Worm (Caenorhabditis elegans) whole organism, early embryonic: Measurements from ENCODE around the gene fig-1.

Experiments
- B0310.2 ChIP-seq: sonication (generic microtip); optimal IDR thresholded peaks from 2 replicates; lab custom pipeline; 2016; ENCODE audit warnings: mild to moderate bottlenecking, missing genetic modification characterization, missing compliant biosample characterization
- F13C5.2 ChIP-seq: sonication (generic microtip); optimal IDR thresholded peaks from 2 replicates; lab custom pipeline; 2017; ENCODE audit warnings: mild to moderate bottlenecking, missing genetic modification characterization, inconsistent platforms, missing compliant biosample characterization
- aly-1 ChIP-seq: sonication (generic microtip); optimal IDR thresholded peaks from 2 replicates; lab custom pipeline; 2016; ENCODE audit warnings: missing genetic modification characterization, missing compliant biosample characterization
- ama-1 ChIP-seq: fragments of 150-350 bp; optimal IDR thresholded peaks from 2 replicates; lab custom pipeline; 2014
- ceh-13 ChIP-seq: fragments of 200-800 bp; sonication (Bioruptor generic); optimal IDR thresholded peaks from 2 replicates; lab custom pipeline; 2018; ENCODE audit warnings: mild to moderate bottlenecking, missing genetic modification characterization, missing compliant biosample characterization
- ceh-36 ChIP-seq: sonication (generic microtip); optimal IDR thresholded peaks from 2 replicates; lab custom pipeline; 2016; ENCODE audit warnings: missing genetic modification characterization, inconsistent platforms, missing compliant biosample characterization
- ets-7 ChIP-seq: sonication (generic microtip); optimal IDR thresholded peaks from 2 replicates; lab custom pipeline; 2016; ENCODE audit warnings: missing genotype, missing genetic modification characterization, missing compliant biosample characterization
- flt-1 ChIP-seq: fragments of 200-800 bp; sonication (Bioruptor generic); IDR thresholded peaks from 2 replicates; pipeline ENCODE4 v1.3.6; 2022; ENCODE audit warnings: missing genetic modification characterization, missing compliant biosample characterization
- hmbx-1 ChIP-seq: sonication (generic microtip); optimal IDR thresholded peaks from 2 replicates; lab custom pipeline; 2016; ENCODE audit warnings: mild to moderate bottlenecking, missing genetic modification characterization, missing compliant biosample characterization
- hmg-4 ChIP-seq: fragments of 200-800 bp; sonication (Bioruptor generic); optimal IDR thresholded peaks from 2 replicates; lab custom pipeline; 2018; ENCODE audit warnings: mild to moderate bottlenecking, missing genetic modification characterization, missing compliant biosample characterization
- hnd-1 ChIP-seq: sonication (generic microtip); optimal IDR thresholded peaks from 2 replicates; lab custom pipeline; 2016; ENCODE audit warnings: missing genetic modification characterization, missing compliant biosample characterization
- pes-1 ChIP-seq: fragments of 200-800 bp; sonication (Bioruptor generic); IDR thresholded peaks from 2 replicates; pipeline ENCODE4 v1.3.6; 2022; ENCODE audit warnings: missing genetic modification reagents, missing genetic modification characterization, missing compliant biosample characterization
- scrt-1 ChIP-seq: fragments of 200-800 bp; sonication (Bioruptor generic); IDR thresholded peaks from 2 replicates; pipeline ENCODE4 v1.3.6; 2022; ENCODE audit warnings: missing genetic modification characterization, missing compliant biosample characterization
- sea-1 ChIP-seq: fragments of 200-800 bp; sonication (Bioruptor generic); conservative IDR thresholded peaks from 2 replicates; pipeline ENCODE4 v1.3.6; 2022; ENCODE audit warnings: missing genetic modification characterization, missing compliant biosample characterization
- tbx-11 ChIP-seq: fragments of 200-800 bp; sonication (Bioruptor generic); IDR thresholded peaks from 2 replicates; pipeline ENCODE4 v1.3.6; 2022; ENCODE audit warnings: missing genetic modification characterization, missing compliant biosample characterization
- tbx-37 ChIP-seq: fragments of 200-800 bp; sonication (Bioruptor generic); conservative IDR thresholded peaks from 2 replicates; pipeline ENCODE4 v1.3.6; 2022; ENCODE audit warnings: missing genetic modification reagents, missing genetic modification characterization, missing compliant biosample characterization
- tra-4 ChIP-seq: sonication (generic microtip); optimal IDR thresholded peaks from 2 replicates; lab custom pipeline; 2017; ENCODE audit warnings: missing genetic modification characterization, missing compliant biosample characterization

The fig-1 gene

DNA sequence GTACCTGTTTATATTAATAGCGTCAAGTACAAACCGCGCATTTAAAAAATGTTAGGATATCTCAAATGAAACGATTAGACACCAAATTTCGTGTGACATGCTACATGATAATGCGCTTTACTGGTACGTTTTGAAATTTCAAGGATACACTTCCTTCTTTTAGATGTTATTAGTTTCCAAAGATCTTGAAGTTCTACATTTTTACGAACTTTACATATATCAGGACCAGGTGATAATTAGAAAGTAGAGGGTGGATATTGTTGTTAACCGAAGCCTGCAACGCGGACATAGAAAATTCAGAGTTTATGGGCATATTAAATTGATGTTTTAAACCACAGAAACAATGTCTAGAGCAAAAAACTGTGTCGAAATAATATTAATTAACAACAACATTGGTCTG lies 32.2 kb upstream of the fig-1 start:
- TF ChIP-seq tbx-37 (GFP tag; lab: Robert Waterston, UW) (no peak), ceh-36 (tag; lab: Kevin White, UChicago) (no peak), tbx-11 (GFP tag; lab: Robert Waterston, UW) (no peak)

DNA sequence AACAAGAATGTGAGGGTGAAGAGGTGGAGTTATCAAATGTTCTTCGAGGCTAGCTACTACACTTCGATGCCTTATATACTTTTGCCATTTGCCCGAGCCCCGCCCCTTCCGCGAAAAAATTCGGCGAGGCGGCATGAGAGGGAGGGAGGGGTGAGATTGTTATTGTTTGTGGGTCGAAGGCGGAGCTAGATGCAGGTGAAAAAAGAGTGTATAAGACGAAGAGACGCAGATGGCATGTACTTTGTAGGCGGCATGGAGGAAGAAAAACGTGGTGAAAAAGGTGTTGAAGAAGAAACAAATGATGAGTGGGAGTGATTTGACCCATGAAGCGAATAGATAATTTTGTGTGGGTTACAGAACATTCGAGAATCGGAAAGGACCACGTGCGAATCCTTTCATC lies 31.4 kb upstream of the fig-1 start, which contains the start of gene C13G3.1:
TSS of gene C13G3.1 (minus strand) at position 47 of the 400 bp plus-strand sequence.
- TF ChIP-seq tbx-37 (GFP tag; lab: Robert Waterston, UW) (no peak), ceh-13 (GFP tag; lab: Kevin White, UChicago) (no peak), F13C5.2 (tag; lab: Kevin White, UChicago) (no peak), B0310.2 (tag; lab: Kevin White, UChicago) (no peak), aly-1 (tag; lab: Kevin White, UChicago) (no peak), tbx-11 (GFP tag; lab: Robert Waterston, UW) (no peak), hmg-4 (GFP tag; lab: Kevin White, UChicago) (no peak), tra-4 (tag; lab: Kevin White, UChicago) (no peak), scrt-1 (GFP tag; lab: Robert Waterston, UW) (no peak), flt-1 (GFP tag; lab: Robert Waterston, UW) (no peak), ceh-36 (tag; lab: Kevin White, UChicago) (no peak)

DNA sequence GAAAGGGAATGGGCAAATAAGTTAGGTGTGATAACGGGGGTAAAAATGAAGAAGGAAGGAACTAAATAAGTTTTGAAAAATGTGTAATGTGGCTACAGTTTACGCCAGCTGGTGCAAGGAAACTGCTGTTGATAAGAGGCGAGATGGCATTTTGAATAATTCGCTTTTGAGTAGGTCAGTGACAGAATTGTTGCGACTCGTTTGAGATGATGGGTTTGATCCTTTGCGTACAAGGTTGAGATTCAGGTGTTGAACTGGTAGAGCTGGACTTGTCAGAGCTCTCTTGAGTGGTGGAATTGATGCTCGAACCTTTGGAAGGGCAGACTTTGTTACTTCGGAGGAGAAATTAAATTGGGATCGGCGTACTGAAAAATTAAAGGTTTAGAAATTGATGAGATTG lies 30.8 kb upstream of the fig-1 start:
- TF ChIP-seq F13C5.2 (tag; lab: Kevin White, UChicago), result no peak
- TF ChIP-seq ceh-13 (GFP tag; lab: Kevin White, UChicago), result no peak
- no peak for TF ChIP-seq pes-1 (GFP tag; lab: Robert Waterston, UW)
- TF ChIP-seq B0310.2 (tag; lab: Kevin White, UChicago), result no peak
- TF ChIP-seq flt-1 (GFP tag; lab: Robert Waterston, UW), result no peak

DNA sequence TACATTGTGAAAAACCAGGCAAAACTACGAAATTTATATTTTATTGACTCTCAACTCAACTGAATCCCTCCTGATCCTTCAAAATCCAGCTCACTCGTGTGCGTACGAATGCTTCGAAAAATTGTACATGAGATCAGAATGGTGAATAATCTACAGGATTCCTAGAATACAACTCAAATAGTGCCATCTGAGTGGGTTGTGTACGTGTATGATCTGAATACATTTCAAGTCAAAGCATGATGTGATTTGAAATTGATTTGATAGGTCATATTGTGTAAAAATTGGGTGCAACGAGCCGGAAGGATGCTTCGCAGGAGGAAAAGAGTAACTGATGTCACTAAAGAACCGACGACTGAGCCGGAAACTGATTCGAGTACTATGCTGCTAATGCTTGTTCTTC lies 29.8 kb upstream of the fig-1 start:
- TF ChIP-seq hmg-4 (GFP tag; lab: Kevin White, UChicago) (no peak), F13C5.2 (tag; lab: Kevin White, UChicago) (no peak), tbx-11 (GFP tag; lab: Robert Waterston, UW) (no peak), hmbx-1 (tag; lab: Kevin White, UChicago) (no peak), tbx-37 (GFP tag; lab: Robert Waterston, UW) (no peak), flt-1 (GFP tag; lab: Robert Waterston, UW) (no peak), scrt-1 (GFP tag; lab: Robert Waterston, UW) (no peak), sea-1 (GFP tag; lab: Robert Waterston, UW) (no peak), ceh-36 (tag; lab: Kevin White, UChicago) (no peak), pes-1 (GFP tag; lab: Robert Waterston, UW) (no peak)

DNA sequence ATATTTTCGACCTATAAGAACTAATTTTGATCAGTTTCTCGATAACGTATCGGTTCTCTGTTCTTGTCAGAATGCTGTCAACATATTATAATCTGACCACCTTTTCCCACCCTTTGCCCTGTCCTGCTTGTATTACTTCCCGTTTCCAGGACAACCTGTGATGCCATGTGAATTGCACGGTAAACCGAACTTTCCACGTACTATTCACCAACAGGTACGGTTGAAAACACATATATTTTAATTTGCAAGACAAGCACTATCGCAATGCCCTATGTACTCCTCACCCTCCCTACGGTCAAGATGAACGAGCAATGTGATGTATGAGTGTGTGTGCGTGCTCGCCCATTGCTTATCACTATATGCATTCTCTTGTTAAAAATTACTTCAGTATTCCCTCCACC lies 28.1 kb upstream of the fig-1 start:
- no peak for TF ChIP-seq F13C5.2 (tag; lab: Kevin White, UChicago)
- no peak for TF ChIP-seq ceh-36 (tag; lab: Kevin White, UChicago)
- no peak for TF ChIP-seq hnd-1 (tag; lab: Kevin White, UChicago)
- TF ChIP-seq ets-7 (tag; lab: Kevin White, UChicago), result no peak
- no peak for TF ChIP-seq hmbx-1 (tag; lab: Kevin White, UChicago)
- no peak for TF ChIP-seq ama-1
- TF ChIP-seq aly-1 (tag; lab: Kevin White, UChicago), result no peak
- TF ChIP-seq sea-1 (GFP tag; lab: Robert Waterston, UW), result no peak
- TF ChIP-seq hmg-4 (GFP tag; lab: Kevin White, UChicago), result no peak
- no peak for TF ChIP-seq scrt-1 (GFP tag; lab: Robert Waterston, UW)
- no peak for TF ChIP-seq B0310.2 (tag; lab: Kevin White, UChicago)
- TF ChIP-seq pes-1 (GFP tag; lab: Robert Waterston, UW), result no peak
- no peak for TF ChIP-seq tbx-37 (GFP tag; lab: Robert Waterston, UW)
- no peak for TF ChIP-seq tra-4 (tag; lab: Kevin White, UChicago)

DNA sequence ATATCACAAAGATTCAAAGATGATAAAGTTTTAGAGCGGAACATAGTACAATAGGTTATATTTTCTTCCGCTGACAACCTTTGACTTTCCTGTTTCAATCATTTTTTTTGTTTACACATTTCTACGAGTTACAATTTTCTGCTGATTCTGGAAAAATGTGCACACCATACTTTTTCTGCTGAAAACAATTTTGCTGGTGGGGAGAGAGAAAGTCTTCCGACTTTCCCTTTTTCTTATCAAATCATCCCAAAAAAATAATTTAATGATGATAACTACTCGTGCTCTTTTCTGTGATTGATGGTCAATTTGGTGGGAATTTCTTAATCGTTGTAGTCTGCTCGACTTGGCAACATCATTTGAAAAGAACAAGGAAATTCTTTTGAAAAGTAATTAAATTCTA lies 26.6 kb upstream of the fig-1 start:
- TF ChIP-seq ceh-13 (GFP tag; lab: Kevin White, UChicago) (no peak), scrt-1 (GFP tag; lab: Robert Waterston, UW) (no peak), aly-1 (tag; lab: Kevin White, UChicago) (no peak), hmbx-1 (tag; lab: Kevin White, UChicago) (no peak), ets-7 (tag; lab: Kevin White, UChicago) (no peak), flt-1 (GFP tag; lab: Robert Waterston, UW) (no peak), ama-1 (no peak), tra-4 (tag; lab: Kevin White, UChicago) (no peak), hmg-4 (GFP tag; lab: Kevin White, UChicago) (no peak)

DNA sequence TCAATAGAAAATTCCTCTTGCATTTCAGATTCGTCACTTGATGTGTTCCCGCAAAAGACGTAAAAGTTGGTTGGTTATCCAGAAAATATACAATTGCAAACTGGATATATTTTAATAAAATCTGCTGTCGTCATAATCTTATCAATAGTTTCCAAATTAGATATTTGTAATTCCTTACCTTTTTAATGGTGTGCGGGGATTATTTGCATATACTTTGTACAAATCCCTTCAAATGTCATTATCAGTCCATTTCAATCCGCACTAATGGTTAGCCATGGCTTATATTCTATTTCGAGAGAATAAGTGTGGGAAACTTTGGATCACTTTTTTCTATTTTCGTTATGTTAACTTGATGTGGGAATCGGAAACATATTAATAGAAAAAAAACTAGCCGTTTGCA lies 23.1 kb upstream of the fig-1 start:
- TF ChIP-seq hmg-4 (GFP tag; lab: Kevin White, UChicago), result no peak
- TF ChIP-seq aly-1 (tag; lab: Kevin White, UChicago), result no peak
- TF ChIP-seq F13C5.2 (tag; lab: Kevin White, UChicago), result no peak

DNA sequence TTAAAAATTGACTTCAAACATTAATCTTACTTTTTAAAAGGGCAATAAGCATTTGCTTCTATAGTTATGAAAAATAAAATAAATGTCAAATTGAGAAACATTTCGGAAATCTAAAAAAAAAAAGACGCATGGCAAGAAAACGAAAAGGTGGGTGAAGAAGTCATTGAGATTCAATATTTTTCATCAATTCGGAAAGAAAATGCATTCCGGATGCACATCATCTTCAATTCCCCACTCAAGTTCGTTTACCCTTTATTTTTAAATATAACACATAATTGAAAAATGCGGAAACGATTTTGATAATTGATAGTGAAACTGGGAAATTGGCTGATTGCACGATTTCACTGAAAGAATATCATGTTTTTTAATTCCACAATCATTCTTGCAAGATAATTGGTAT lies 21.4 kb upstream of the fig-1 start, which contains the start of gene F53B7.4:
TSS of gene F53B7.4 (minus strand) at position 101 of the 400 bp plus-strand sequence.
- TF ChIP-seq B0310.2 (tag; lab: Kevin White, UChicago) (no peak), sea-1 (GFP tag; lab: Robert Waterston, UW) (no peak), tbx-11 (GFP tag; lab: Robert Waterston, UW) (no peak), ceh-13 (GFP tag; lab: Kevin White, UChicago) (no peak), scrt-1 (GFP tag; lab: Robert Waterston, UW) (no peak), ceh-36 (tag; lab: Kevin White, UChicago) (no peak), hnd-1 (tag; lab: Kevin White, UChicago) (no peak), tbx-37 (GFP tag; lab: Robert Waterston, UW) (no peak), F13C5.2 (tag; lab: Kevin White, UChicago) (no peak)
